Fruit fly (Drosophila melanogaster): ENCODE results near the gene CG34377.
A peak's percentile ranks its signal among the peaks of the same experiment; 100 is the strongest.

CG34377 gene

dm6 chr3R:22362218-22362907 lies 38.5 kb upstream of the CG34377 start, which contains the start of the genes JMJD6, CG7071 and Muted (continued):
- TF ChIP-seq CG7928 (GFP tag; optimal IDR thresholded peaks at IDR 0.05) (peak; percentile 99), chif (GFP tag; optimal IDR thresholded peaks at IDR 0.05) (peak; percentile 82 to 92), schlank (tag; optimal IDR thresholded peaks at IDR 0.05) (peak; percentile 55), sug (tag; optimal IDR thresholded peaks at IDR 0.05) (peak; percentile 88), ap (GFP tag; IDR thresholded peaks at IDR 0.05) (peak; percentile 87), Sry-β (GFP tag; optimal IDR thresholded peaks at IDR 0.05) (peak; percentile 56), CG17802 (tag; optimal IDR thresholded peaks at IDR 0.05) (peak; percentile 76), dysf (GFP tag; IDR thresholded peaks at IDR 0.05) (peak; percentile 90), Hr39 (optimal IDR thresholded peaks at IDR 0.05) (no peak), Asciz (GFP tag; optimal IDR thresholded peaks at IDR 0.05) (peak; percentile 77), CG4820 (GFP tag; optimal IDR thresholded peaks at IDR 0.05) (peak; percentile 86), pum (GFP tag; optimal IDR thresholded peaks at IDR 0.05) (peak; percentile 91), nerfin-1 (tag; optimal IDR thresholded peaks at IDR 0.05) (peak; percentile 88), CG7987 (GFP tag; optimal IDR thresholded peaks at IDR 0.05) (peak; percentile 86), Dip2 (GFP tag; IDR thresholded peaks at IDR 0.05) (peak; percentile 40; the same call in 1 of the 2 replicates), CG13287 (GFP tag; IDR thresholded peaks at IDR 0.05; ENCODE audit: partially characterized antibody) (peak; percentile 94), seq (GFP tag; IDR thresholded peaks at IDR 0.05) (peak; percentile 93), CG16815 (GFP tag; optimal IDR thresholded peaks at IDR 0.05) (peak; percentile 90), otp (GFP tag; IDR thresholded peaks at IDR 0.05) (peak; percentile 85; the same call in 2 of the 3 replicates), E2f2 (GFP tag; IDR thresholded peaks at IDR 0.05) (peak; percentile 79), E2f1 (GFP tag; IDR thresholded peaks at IDR 0.05) (peak; percentile 84), ems (GFP tag; optimal IDR thresholded peaks at IDR 0.05) (peak; percentile 89), CG8944 (GFP tag; optimal IDR thresholded peaks at IDR 0.05) (peak; percentile 85), az2 (GFP tag; optimal IDR thresholded peaks at IDR 0.05) (peak; percentile 94), corto (GFP tag; optimal IDR thresholded peaks at IDR 0.05) (peak; percentile 76), gro (GFP tag; optimal IDR thresholded peaks at IDR 0.05) (peak; percentile 93), CG15073 (GFP tag; optimal IDR thresholded peaks at IDR 0.05) (no peak), Mrtf (GFP tag; IDR thresholded peaks at IDR 0.05) (peak; percentile 82), ham (GFP tag; IDR thresholded peaks at IDR 0.05) (peak; percentile 59; the same call in 1 of the 2 replicates), CG32767 (GFP tag; IDR thresholded peaks at IDR 0.05) (peak; percentile 83; the same call in 1 of the 2 replicates), zfh2 (GFP tag; optimal IDR thresholded peaks at IDR 0.05) (peak; percentile 95), btn (GFP tag; optimal IDR thresholded peaks at IDR 0.05) (peak; percentile 15), prd (optimal IDR thresholded peaks at IDR 0.05) (no peak), prd (GFP tag; IDR thresholded peaks at IDR 0.05) (peak; percentile 96), Dbx (GFP tag; IDR thresholded peaks at IDR 0.05) (peak; percentile 91), trh (GFP tag; optimal IDR thresholded peaks at IDR 0.05) (peak; percentile 54), Gsc (GFP tag; IDR thresholded peaks at IDR 0.05) (peak; percentile 79), Oli (tag; optimal IDR thresholded peaks at IDR 0.05) (peak; percentile 82), zfh1 (GFP tag; IDR thresholded peaks at IDR 0.05) (peak; percentile 95), CG14441 (GFP tag; IDR thresholded peaks at IDR 0.05) (peak; percentile 92), Bgb (GFP tag; IDR thresholded peaks at IDR 0.05; ENCODE audit: partially characterized antibody) (peak; percentile 68), Mes4 (GFP tag; optimal IDR thresholded peaks at IDR 0.05) (peak; percentile 81), HLHmδ (GFP tag; optimal IDR thresholded peaks at IDR 0.05) (no peak), Ets65A (GFP tag) (peak; percentile 98), CG30403 (GFP tag; optimal IDR thresholded peaks at IDR 0.05) (peak; percentile 96), CG7372 (GFP tag; IDR thresholded peaks at IDR 0.05) (peak; percentile 95), gfzf (GFP tag; optimal IDR thresholded peaks at IDR 0.05) (peak; percentile 90), Atf3 (GFP tag; optimal IDR thresholded peaks at IDR 0.05) (peak; percentile 86), sob (GFP tag; IDR thresholded peaks at IDR 0.05) (peak; percentile 96), CG10147 (GFP tag; optimal IDR thresholded peaks at IDR 0.05) (peak; percentile 91), Kr (GFP tag; optimal IDR thresholded peaks at IDR 0.05) (no peak)
